Fruit fly (Drosophila melanogaster): ENCODE results near the gene PrBP.

The PrBP gene

DNA sequence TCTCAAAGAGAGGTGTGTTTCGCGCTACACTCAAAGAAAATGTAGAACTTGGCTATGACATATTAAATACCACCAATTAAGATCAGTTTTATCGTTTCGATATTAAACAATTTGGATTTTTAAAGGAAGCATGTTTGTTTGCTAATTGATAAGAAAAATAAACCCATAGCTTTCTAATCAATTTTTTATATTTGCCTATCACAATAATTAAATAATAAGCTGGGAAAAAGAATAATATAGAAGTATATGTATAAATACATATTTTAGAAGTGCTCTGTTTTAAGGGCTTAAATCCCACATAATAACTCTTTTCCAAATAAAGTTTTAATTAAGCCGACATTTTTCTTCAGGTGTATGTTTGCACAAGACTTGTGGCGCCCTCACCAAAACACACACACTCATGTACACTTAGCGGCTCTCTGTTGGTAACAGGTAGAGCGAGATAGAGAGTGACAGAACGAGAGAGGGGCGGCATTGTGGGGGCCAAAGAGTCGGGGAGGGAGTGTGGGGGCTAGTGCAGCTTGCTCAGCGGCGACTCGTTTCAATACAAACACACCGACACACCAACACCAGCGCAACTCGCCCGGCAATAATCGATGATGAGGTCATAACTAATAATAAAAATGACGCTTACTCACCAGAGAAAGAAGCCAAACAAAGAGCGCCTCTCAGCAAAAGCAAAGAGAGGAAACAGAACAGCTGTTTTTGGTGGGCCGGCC, 32.0 kb upstream of the PrBP start (continued):
- TF ChIP-seq nerfin-2 (GFP tag; IDR thresholded peaks at IDR 0.05; ENCODE audit: partially characterized antibody): 0 out of 2 replicates have a peak, but pooled peaks have one; percentile 38
- no peak; the same call in 1 of the 2 replicates for TF ChIP-seq amos (GFP tag; IDR thresholded peaks at IDR 0.05; ENCODE audit: partially characterized antibody)
- peak; percentile 85 to 95 for TF ChIP-seq Trl (optimal IDR thresholded peaks at IDR 0.05)
- TF ChIP-seq Trl (GFP tag; optimal IDR thresholded peaks at IDR 0.05): no peak
- TF ChIP-seq scrt (GFP tag; optimal IDR thresholded peaks at IDR 0.05): peak; percentile 88
- peak; percentile 30; the same call in 1 of the 3 replicates for TF ChIP-seq HLH4C (GFP tag; IDR thresholded peaks at IDR 0.05; ENCODE audit: partially characterized antibody)
- TF ChIP-seq MESR4 (GFP tag; optimal IDR thresholded peaks at IDR 0.05): peak; percentile 6
- TF ChIP-seq emc (GFP tag; optimal IDR thresholded peaks at IDR 0.05): peak; percentile 36
- no peak for TF ChIP-seq CG9876 (GFP tag; optimal IDR thresholded peaks at IDR 0.05)
- peak; percentile 29; the same call in 1 of the 2 replicates for TF ChIP-seq Rx (GFP tag; IDR thresholded peaks at IDR 0.05)
- TF ChIP-seq trem (tag; optimal IDR thresholded peaks at IDR 0.05): peak; percentile 82
- peak; percentile 58 for TF ChIP-seq CG16779 (GFP tag; IDR thresholded peaks at IDR 0.05)
- TF ChIP-seq unpg (GFP tag; optimal IDR thresholded peaks at IDR 0.05): peak; percentile 90
- TF ChIP-seq Ets65A (GFP tag): peak; percentile 93
- peak; percentile 71 for TF ChIP-seq CG18764 (GFP tag; optimal IDR thresholded peaks at IDR 0.05)
- TF ChIP-seq otp (GFP tag; IDR thresholded peaks at IDR 0.05): peak; percentile 48; the same call in 1 of the 3 replicates
- TF ChIP-seq hkb (optimal IDR thresholded peaks at IDR 0.05): no peak
- peak; percentile 89 for TF ChIP-seq hkb (GFP tag; IDR thresholded peaks at IDR 0.05)
- TF ChIP-seq gce (GFP tag; IDR thresholded peaks at IDR 0.05): no peak
- peak; percentile 95 for TF ChIP-seq CG3281 (GFP tag; optimal IDR thresholded peaks at IDR 0.05)
- TF ChIP-seq CG2116 (GFP tag; optimal IDR thresholded peaks at IDR 0.05): peak; percentile 76
- peak; percentile 78; the same call in 1 of the 2 replicates for TF ChIP-seq E2f1 (GFP tag; IDR thresholded peaks at IDR 0.05)
- TF ChIP-seq CG4282 (GFP tag; optimal IDR thresholded peaks at IDR 0.05): no peak
- TF ChIP-seq CG30431 (GFP tag; optimal IDR thresholded peaks at IDR 0.05): peak; percentile 59
- peak; percentile 89 for TF ChIP-seq CG17385 (GFP tag; optimal IDR thresholded peaks at IDR 0.05)
- peak; percentile 90 for TF ChIP-seq exex (tag; optimal IDR thresholded peaks at IDR 0.05)
- TF ChIP-seq sd (tag; optimal IDR thresholded peaks at IDR 0.05): peak; percentile 81
- TF ChIP-seq Hey (tag; optimal IDR thresholded peaks at IDR 0.05): peak; percentile 52
- no peak for TF ChIP-seq wor (GFP tag; IDR thresholded peaks at IDR 0.05)
- TF ChIP-seq Camta (GFP tag; optimal IDR thresholded peaks at IDR 0.05): peak; percentile 68
- TF ChIP-seq cg (GFP tag; optimal IDR thresholded peaks at IDR 0.05): peak; percentile 95
- TF ChIP-seq dati (GFP tag; IDR thresholded peaks at IDR 0.05): no peak
- TF ChIP-seq caup (GFP tag; optimal IDR thresholded peaks at IDR 0.05; ENCODE audit: severe bottlenecking): peak; percentile 86
- 0 out of 3 replicates have a peak, but pooled peaks have one; percentile 12 for TF ChIP-seq CG11093 (GFP tag; IDR thresholded peaks at IDR 0.05)
- TF ChIP-seq pita (GFP tag; optimal IDR thresholded peaks at IDR 0.05): no peak
- TF ChIP-seq CG13624 (GFP tag; optimal IDR thresholded peaks at IDR 0.05): peak; percentile 52
- TF ChIP-seq dmrt99B (tag; optimal IDR thresholded peaks at IDR 0.05): peak; percentile 95
- TF ChIP-seq CG12744 (GFP tag; optimal IDR thresholded peaks at IDR 0.05): peak; percentile 55
- peak; percentile 32 for TF ChIP-seq CHES-1-like (GFP tag; optimal IDR thresholded peaks at IDR 0.05)
- TF ChIP-seq Hr39 (optimal IDR thresholded peaks at IDR 0.05): no peak
- TF ChIP-seq Deaf1 (tag; optimal IDR thresholded peaks at IDR 0.05): peak; percentile 80
- no peak for TF ChIP-seq sim (GFP tag; IDR thresholded peaks at IDR 0.05)
- peak; percentile 75 for TF ChIP-seq CG12299 (tag; optimal IDR thresholded peaks at IDR 0.05)
- peak; percentile 8; the same call in 1 of the 2 replicates for TF ChIP-seq Oaz (GFP tag; IDR thresholded peaks at IDR 0.05)
- TF ChIP-seq CG2712 (tag; optimal IDR thresholded peaks at IDR 0.05): peak; percentile 92
- peak; percentile 90 for TF ChIP-seq row (GFP tag; IDR thresholded peaks at IDR 0.05)

All from whole organism, embryonic.